Fruit fly (Drosophila melanogaster) whole organism, embryonic: ENCODE data around the gene shf.
A peak's percentile ranks its signal among the peaks of the same experiment; 100 is the strongest.

Experiments used
- C15 ChIP-seq: fragments of 200-800 bp; sonication (Bioruptor generic); IDR thresholded peaks from 3 replicates; pipeline ENCODE4 v1.3.6; 2022; ENCODE audit warnings: missing biosample characterization, missing genetic modification characterization
- CG10431 ChIP-seq: fragments of 200-800 bp; sonication (Bioruptor generic); optimal IDR thresholded peaks from 3 replicates; lab custom pipeline; 2018; ENCODE audit warnings: missing biosample characterization, mild to moderate bottlenecking, missing genetic modification characterization
- CG10543 ChIP-seq: fragments of 200-800 bp; sonication (Bioruptor generic); optimal IDR thresholded peaks from 3 replicates; lab custom pipeline; 2017; ENCODE audit warnings: missing biosample characterization, mild to moderate bottlenecking, missing genetic modification characterization, moderate library complexity
- CG12942 ChIP-seq: fragments of 200-800 bp; sonication (Bioruptor generic); optimal IDR thresholded peaks from 3 replicates; lab custom pipeline; 2016; ENCODE audit warnings: missing biosample characterization, missing genetic modification characterization
- CG13424 ChIP-seq: fragments of 200-800 bp; sonication (Bioruptor generic); optimal IDR thresholded peaks from 2 replicates; lab custom pipeline; 2019; ENCODE audit warnings: missing biosample characterization, mild to moderate bottlenecking, missing genetic modification characterization, moderate library complexity
- CG17361 ChIP-seq: fragments of 200-800 bp; sonication (Bioruptor generic); IDR thresholded peaks from 3 replicates; pipeline ENCODE4 v1.3.6; 2022; ENCODE audit warnings: missing biosample characterization, missing genetic modification characterization
- CG2116 ChIP-seq: fragments of 200-800 bp; sonication (Bioruptor generic); optimal IDR thresholded peaks from 3 replicates; lab custom pipeline; 2018; ENCODE audit warnings: missing biosample characterization, mild to moderate bottlenecking, missing genetic modification characterization
- CG2120 ChIP-seq: fragments of 200-800 bp; sonication (Bioruptor generic); optimal IDR thresholded peaks from 3 replicates; lab custom pipeline; 2016; ENCODE audit warnings: missing biosample characterization, missing genetic modification characterization
- CG2678 ChIP-seq: fragments of 200-800 bp; sonication (Bioruptor generic); optimal IDR thresholded peaks from 3 replicates; lab custom pipeline; 2019; ENCODE audit warnings: missing biosample characterization, mild to moderate bottlenecking, missing genetic modification characterization, moderate library complexity
- CG30431 ChIP-seq: fragments of 200-800 bp; sonication (Bioruptor generic); optimal IDR thresholded peaks from 2 replicates; lab custom pipeline; 2017; ENCODE audit warnings: missing biosample characterization, missing genetic modification characterization
- CG3065 ChIP-seq: fragments of 200-800 bp; sonication (Bioruptor generic); optimal IDR thresholded peaks from 2 replicates; lab custom pipeline; 2016; ENCODE audit warnings: missing biosample characterization, missing genetic modification characterization
- CG31365 ChIP-seq: fragments of 200-800 bp; sonication (Bioruptor generic); optimal IDR thresholded peaks from 2 replicates; lab custom pipeline; 2018; ENCODE audit warnings: missing biosample characterization, mild to moderate bottlenecking, missing genetic modification characterization
- CG32532 ChIP-seq: fragments of 200-800 bp; sonication (Bioruptor generic); IDR thresholded peaks from 2 replicates; pipeline ENCODE4 v1.3.6; 2022; ENCODE audit warnings: missing biosample characterization, missing genetic modification characterization
- CG4404 ChIP-seq: fragments of 200-800 bp; sonication (Bioruptor generic); IDR thresholded peaks from 2 replicates; pipeline ENCODE4 v1.3.6; 2022; ENCODE audit warnings: missing biosample characterization, missing genetic modification characterization
- CG4424 ChIP-seq: fragments of 200-800 bp; sonication (Bioruptor generic); optimal IDR thresholded peaks from 3 replicates; lab custom pipeline; 2016; ENCODE audit warnings: missing biosample characterization, missing genetic modification characterization
- CG7357 ChIP-seq: fragments of 200-800 bp; sonication (Bioruptor generic); IDR thresholded peaks from 3 replicates; pipeline ENCODE4 v1.3.6; 2022; ENCODE audit warnings: missing biosample characterization, missing genetic modification characterization
- CG7786 ChIP-seq: fragments of 200-800 bp; sonication (Bioruptor generic); optimal IDR thresholded peaks from 2 replicates; lab custom pipeline; 2016; ENCODE audit warnings: missing biosample characterization, missing genetic modification characterization
- CG8944 ChIP-seq: fragments of 200-800 bp; sonication (Bioruptor generic); optimal IDR thresholded peaks from 3 replicates; lab custom pipeline; 2016; ENCODE audit warnings: missing biosample characterization, missing genetic modification characterization
- CG9727 ChIP-seq: fragments of 200-800 bp; sonication (Bioruptor generic); optimal IDR thresholded peaks from 3 replicates; lab custom pipeline; 2017; ENCODE audit warnings: missing biosample characterization, mild to moderate bottlenecking, missing genetic modification characterization
- CkIIα-i1 ChIP-seq: fragments of 200-800 bp; sonication (Bioruptor generic); IDR thresholded peaks from 2 replicates; pipeline ENCODE4 v1.3.6; 2022; ENCODE audit warnings: missing biosample characterization, missing genetic modification characterization
- CrebB ChIP-seq: fragments of 200-800 bp; sonication (Bioruptor generic); optimal IDR thresholded peaks from 3 replicates; lab custom pipeline; 2018; ENCODE audit warnings: missing biosample characterization, mild to moderate bottlenecking, missing genetic modification characterization
- D19B ChIP-seq: fragments of 200-800 bp; sonication (Bioruptor generic); optimal IDR thresholded peaks from 2 replicates; lab custom pipeline; 2017; ENCODE audit warnings: missing biosample characterization, mild to moderate bottlenecking, missing genetic modification characterization
- Deaf1 ChIP-seq: fragments of 200-800 bp; optimal IDR thresholded peaks from 3 replicates; lab custom pipeline; 2019; ENCODE audit warnings: missing biosample characterization, mild to moderate bottlenecking, missing genetic modification characterization, moderate library complexity
- Doc3 ChIP-seq: fragments of 200-800 bp; sonication (Bioruptor generic); IDR thresholded peaks from 3 replicates; pipeline ENCODE4 v1.3.6; 2022; ENCODE audit warnings: missing biosample characterization, missing genetic modification characterization; ENCODE audit not compliant: partially characterized antibody
- H15 ChIP-seq: fragments of 200-800 bp; sonication (Bioruptor generic); IDR thresholded peaks from 3 replicates; pipeline ENCODE4 v1.3.6; 2022; ENCODE audit warnings: missing biosample characterization, missing genetic modification characterization
- Meics ChIP-seq: fragments of 200-800 bp; sonication (Bioruptor generic); optimal IDR thresholded peaks from 2 replicates; lab custom pipeline; 2017; ENCODE audit warnings: missing biosample characterization, mild to moderate bottlenecking, missing genetic modification characterization
- Mes4 ChIP-seq: fragments of 200-800 bp; sonication (Bioruptor generic); optimal IDR thresholded peaks from 2 replicates; lab custom pipeline; 2016; ENCODE audit warnings: missing biosample characterization, missing genetic modification characterization
- Myb ChIP-seq: fragments of 200-800 bp; sonication (Bioruptor generic); optimal IDR thresholded peaks from 2 replicates; lab custom pipeline; 2016; ENCODE audit warnings: missing biosample characterization, missing genetic modification characterization
- Sry-δ ChIP-seq: fragments of 200-800 bp; sonication (Bioruptor generic); optimal IDR thresholded peaks from 2 replicates; lab custom pipeline; 2016; ENCODE audit warnings: missing biosample characterization, missing genetic modification characterization
- Usf ChIP-seq: fragments of 200-800 bp; sonication (Bioruptor generic); optimal IDR thresholded peaks from 2 replicates; lab custom pipeline; 2017; ENCODE audit warnings: missing genotype, missing biosample characterization, missing genetic modification characterization
- Xrp1 ChIP-seq: fragments of 200-800 bp; sonication (Bioruptor generic); IDR thresholded peaks from 2 replicates; pipeline ENCODE4 v1.3.6; 2022; ENCODE audit warnings: missing biosample characterization, missing genetic modification characterization
- ash1 ChIP-seq: fragments of 200-800 bp; sonication (Bioruptor generic); optimal IDR thresholded peaks from 2 replicates; lab custom pipeline; 2018; ENCODE audit warnings: missing biosample characterization, mild to moderate bottlenecking, missing genetic modification characterization
- br ChIP-seq: fragments of >200 bp; optimal IDR thresholded peaks from 2 replicates; lab custom pipeline; 2017
- caup ChIP-seq: fragments of 200-800 bp; sonication (Bioruptor generic); optimal IDR thresholded peaks from 3 replicates; lab custom pipeline; 2017; ENCODE audit warnings: missing biosample characterization, mild to moderate bottlenecking, missing genetic modification characterization, moderate library complexity; ENCODE audit not compliant: severe bottlenecking
- chinmo ChIP-seq: fragments of 200-800 bp; sonication (Bioruptor generic); IDR thresholded peaks from 4 replicates; pipeline ENCODE4 v1.3.6; 2022; ENCODE audit warnings: missing biosample characterization, missing genetic modification characterization; ENCODE audit not compliant: partially characterized antibody
- en ChIP-seq: fragments of 200-800 bp; sonication (Bioruptor generic); optimal IDR thresholded peaks from 2 replicates; lab custom pipeline; 2016; ENCODE audit warnings: missing biosample characterization, missing genetic modification characterization
- fd96Cb ChIP-seq: fragments of 200-800 bp; sonication (Bioruptor generic); optimal IDR thresholded peaks from 2 replicates; lab custom pipeline; 2018; ENCODE audit warnings: missing biosample characterization, mild to moderate bottlenecking, missing genetic modification characterization, moderate library complexity
- ftz-f1 ChIP-seq: fragments of 200-800 bp; sonication (Bioruptor generic); optimal IDR thresholded peaks from 2 replicates; lab custom pipeline; 2016; ENCODE audit warnings: missing biosample characterization, missing genetic modification characterization
- gro ChIP-seq: fragments of 200-800 bp; sonication (Bioruptor generic); optimal IDR thresholded peaks from 2 replicates; lab custom pipeline; 2016; ENCODE audit warnings: missing biosample characterization, missing genetic modification characterization
- hth ChIP-seq: fragments of >200 bp; optimal IDR thresholded peaks from 2 replicates; lab custom pipeline; 2017; ENCODE audit warnings: inconsistent platforms
- lbe ChIP-seq: fragments of 200-800 bp; sonication (Bioruptor generic); optimal IDR thresholded peaks from 2 replicates; lab custom pipeline; 2016; ENCODE audit warnings: missing biosample characterization, mild to moderate bottlenecking, missing genetic modification characterization
- nom ChIP-seq: fragments of 200-800 bp; sonication (Bioruptor generic); optimal IDR thresholded peaks from 2 replicates; lab custom pipeline; 2017; ENCODE audit warnings: missing biosample characterization, missing genetic modification characterization, mild to moderate bottlenecking, moderate library complexity, missing genetic modification reagents
- onecut ChIP-seq: fragments of 200-800 bp; sonication (Bioruptor generic); IDR thresholded peaks from 2 replicates; pipeline ENCODE4 v1.3.6; 2022; ENCODE audit warnings: missing biosample characterization, missing genetic modification characterization
- pros ChIP-seq: fragments of 200-800 bp; sonication (Bioruptor generic); optimal IDR thresholded peaks from 3 replicates; lab custom pipeline; 2019; ENCODE audit warnings: missing biosample characterization, mild to moderate bottlenecking, missing genetic modification characterization, moderate library complexity
- run ChIP-seq: fragments of 200-800 bp; sonication (Bioruptor generic); optimal IDR thresholded peaks from 3 replicates; lab custom pipeline; 2018; ENCODE audit warnings: missing biosample characterization, mild to moderate bottlenecking, missing genetic modification characterization
- sim ChIP-seq: fragments of 200-800 bp; sonication (Bioruptor generic); IDR thresholded peaks from 2 replicates; pipeline ENCODE4 v1.3.6; 2022; ENCODE audit warnings: missing biosample characterization, missing genetic modification characterization
- sisA ChIP-seq: fragments of 200-800 bp; sonication (Bioruptor generic); IDR thresholded peaks from 2 replicates; pipeline ENCODE4 v1.3.6; 2022; ENCODE audit warnings: missing biosample characterization, missing genetic modification characterization
- trem ChIP-seq: fragments of 200-800 bp; optimal IDR thresholded peaks from 3 replicates; lab custom pipeline; 2019; ENCODE audit warnings: missing biosample characterization, mild to moderate bottlenecking, missing genetic modification characterization, moderate library complexity
- unc-4 ChIP-seq: fragments of 200-800 bp; sonication (Bioruptor generic); IDR thresholded peaks from 2 replicates; pipeline ENCODE4 v1.3.6; 2022; ENCODE audit warnings: missing biosample characterization, missing genetic modification characterization; ENCODE audit not compliant: partially characterized antibody
- z ChIP-seq: fragments of 200-800 bp; sonication (Bioruptor generic); IDR thresholded peaks from 3 replicates; pipeline ENCODE4 v1.3.6; 2022; ENCODE audit warnings: missing biosample characterization, missing genetic modification characterization
- zf30C ChIP-seq: fragments of 200-800 bp; sonication (Bioruptor generic); optimal IDR thresholded peaks from 3 replicates; lab custom pipeline; 2018; ENCODE audit warnings: missing biosample characterization, mild to moderate bottlenecking, missing genetic modification characterization

The shf gene

DNA sequence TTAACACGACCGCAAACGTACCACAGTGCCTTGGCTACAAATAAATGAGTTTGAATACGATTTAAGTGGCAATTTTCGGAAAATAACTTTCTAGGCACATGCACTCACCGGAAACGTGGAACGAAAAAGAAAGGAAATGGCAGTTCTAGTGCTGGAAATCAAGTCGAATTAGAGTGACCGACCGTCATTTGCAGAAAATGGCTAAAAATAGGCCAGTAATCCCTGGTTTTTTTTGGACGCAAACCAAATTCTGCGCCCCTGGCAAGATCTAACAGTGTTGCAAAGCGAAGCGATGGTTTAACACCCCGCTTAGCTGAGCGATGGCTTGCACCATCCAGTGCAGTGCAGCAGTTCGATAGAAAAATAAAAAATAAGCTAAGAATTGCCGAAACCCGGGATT is 35.4 kb downstream of the shf start, which contains the start of gene RpL17 (continued):
- TF ChIP-seq gro: peak; percentile 87
- TF ChIP-seq Usf (GFP tag; lab: Kevin White, UChicago): peak; percentile 80
- peak; percentile 74 for TF ChIP-seq run
- TF ChIP-seq Sry-δ: peak; percentile 60
- peak; percentile 13 for TF ChIP-seq trem
- TF ChIP-seq Myb (GFP tag; lab: Kevin White, UChicago): peak; percentile 69
- no peak for TF ChIP-seq CkIIα-i1
- peak; percentile 68; the same call in 2 of the 3 replicates for TF ChIP-seq C15 (GFP tag; lab: Robert Waterston, UW)
- peak; percentile 75 for TF ChIP-seq CG2120 (GFP tag; lab: Kevin White, UChicago)
- TF ChIP-seq zf30C: peak; percentile 48
- peak; percentile 67 for TF ChIP-seq CG3065 (GFP tag; lab: Kevin White, UChicago)
- TF ChIP-seq hth: no peak
- peak; percentile 87 for TF ChIP-seq onecut (GFP tag; lab: Robert Waterston, UW)
- TF ChIP-seq CG10431: peak; percentile 84
- peak; percentile 95 for TF ChIP-seq caup (GFP tag; lab: Kevin White, UChicago)
- TF ChIP-seq CG10543: peak; percentile 89
- TF ChIP-seq CG4424 (GFP tag; lab: Kevin White, UChicago): peak; percentile 63
- TF ChIP-seq br (lab: Kevin White, UChicago): no peak
- TF ChIP-seq pros (GFP tag; lab: Kevin White, UChicago): peak; percentile 13
- TF ChIP-seq Xrp1 (GFP tag; lab: Robert Waterston, UW): peak; percentile 53; the same call in 1 of the 2 replicates
- peak; percentile 91 for TF ChIP-seq Meics (GFP tag; lab: Kevin White, UChicago)
- TF ChIP-seq CG32532: peak; percentile 88
- TF ChIP-seq CG12942 (GFP tag; lab: Kevin White, UChicago): peak; percentile 80
- peak; percentile 78 for TF ChIP-seq CG8944 (GFP tag; lab: Kevin White, UChicago)
- TF ChIP-seq CG31365 (tag; lab: Kevin White, UChicago): peak; percentile 62
- peak; percentile 74 for TF ChIP-seq nom (GFP tag; lab: Kevin White, UChicago)
- TF ChIP-seq ftz-f1 (GFP tag; lab: Kevin White, UChicago): peak; percentile 68
- peak; percentile 54 for TF ChIP-seq lbe (GFP tag; lab: Kevin White, UChicago)
- peak; percentile 47; the same call in 2 of the 3 replicates for TF ChIP-seq CG17361
- peak; percentile 65 for TF ChIP-seq sim
- peak; percentile 70 for TF ChIP-seq CG2678 (tag; lab: Kevin White, UChicago)
- peak; percentile 48; the same call in 1 of the 3 replicates for TF ChIP-seq CG7357
- TF ChIP-seq Mes4 (GFP tag; lab: Kevin White, UChicago): peak; percentile 93
- TF ChIP-seq chinmo (GFP tag; lab: Robert Waterston, UW): no peak
- peak; percentile 81 for TF ChIP-seq CG7786 (GFP tag; lab: Kevin White, UChicago)
- peak; percentile 79 for TF ChIP-seq ash1 (GFP tag; lab: Kevin White, UChicago)
- TF ChIP-seq unc-4: no peak
- peak; percentile 82 for TF ChIP-seq en (GFP tag; lab: Kevin White, UChicago)
- TF ChIP-seq CG4404: peak; percentile 58; the same call in 1 of the 2 replicates
- no peak for TF ChIP-seq Doc3 (GFP tag; lab: Robert Waterston, UW)
- peak; percentile 30 for TF ChIP-seq fd96Cb (tag; lab: Kevin White, UChicago)
- peak; percentile 84 for TF ChIP-seq CG9727 (GFP tag; lab: Kevin White, UChicago)
- TF ChIP-seq z: peak; percentile 70; the same call in 2 of the 3 replicates
- peak; percentile 73 for TF ChIP-seq sisA (GFP tag; lab: Robert Waterston, UW)
- TF ChIP-seq CG30431 (GFP tag; lab: Kevin White, UChicago): peak; percentile 78
- peak; percentile 91 for TF ChIP-seq CrebB (tag; lab: Kevin White, UChicago)
- peak; percentile 39 for TF ChIP-seq D19B
- peak; percentile 80 for TF ChIP-seq H15 (GFP tag; lab: Robert Waterston, UW)
- no peak for TF ChIP-seq Deaf1 (tag; lab: Kevin White, UChicago)
- peak; percentile 55 for TF ChIP-seq CG13424
- TF ChIP-seq CG2116 (GFP tag; lab: Kevin White, UChicago): peak; percentile 84
